Worm (Caenorhabditis elegans): ENCODE data around the gene ZK899.7.

Gene ZK899.7

DNA sequence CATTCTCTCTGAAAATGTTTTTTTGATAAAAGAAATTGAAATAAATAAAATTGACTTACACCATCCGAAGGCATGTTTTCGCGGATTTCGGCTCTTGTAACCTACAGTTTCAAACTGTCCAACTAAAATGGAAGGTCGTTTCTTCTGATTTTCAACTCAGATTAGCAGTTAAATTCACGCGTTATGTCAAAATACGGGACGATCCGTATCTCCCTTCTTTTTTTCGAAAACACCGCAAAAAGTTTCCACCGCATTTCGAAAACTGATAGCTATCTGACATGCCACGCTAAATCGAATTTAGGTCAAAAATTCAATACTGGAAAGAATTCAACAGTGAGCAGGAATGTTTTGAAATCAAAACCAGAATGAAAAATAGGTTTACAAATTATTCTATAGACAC is 8.9 kb upstream of the ZK899.7 start, which contains the start of gene tba-8:
Gene tba-8, minus strand, starts transcription at position 207 of the 400 bp plus-strand sequence.
- TF ChIP-seq lin-14 (GFP tag; optimal IDR thresholded peaks at IDR 0.05): peak; percentile 25
- TF ChIP-seq C16A3.4 (tag; optimal IDR thresholded peaks at IDR 0.05): no peak
- no peak for TF ChIP-seq mab-9 (GFP tag; IDR thresholded peaks at IDR 0.05)
- peak; percentile 19 for TF ChIP-seq blmp-1 (tag; optimal IDR thresholded peaks at IDR 0.05)
- peak; percentile 79 for TF ChIP-seq nhr-85 (tag)
- TF ChIP-seq ceh-63 (GFP tag; optimal IDR thresholded peaks at IDR 0.05): no peak

DNA sequence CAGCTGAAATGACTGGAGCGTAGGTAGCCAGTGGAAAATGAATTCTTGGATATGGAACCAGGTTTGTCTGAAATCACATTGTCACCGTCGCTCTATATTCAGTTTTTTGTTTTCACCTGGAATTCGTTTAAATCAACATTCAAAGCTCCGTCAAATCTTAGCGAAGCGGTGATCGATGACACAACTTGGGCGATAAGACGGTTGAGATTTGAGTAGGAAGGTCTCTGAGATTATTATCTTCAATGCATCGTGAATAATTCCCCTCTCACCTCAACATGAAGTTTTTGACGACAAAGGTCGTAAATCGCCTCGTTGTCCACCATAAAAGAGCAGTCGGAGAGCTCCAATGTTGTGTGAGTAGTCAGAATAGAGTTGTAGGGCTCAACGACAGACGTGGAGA is 7.3 kb upstream of the ZK899.7 start:
- TF ChIP-seq ceh-8 (GFP tag; optimal IDR thresholded peaks at IDR 0.05) (no peak), nhr-85 (tag) (peak; percentile 8), aly-2 (tag; optimal IDR thresholded peaks at IDR 0.05) (no peak)

DNA sequence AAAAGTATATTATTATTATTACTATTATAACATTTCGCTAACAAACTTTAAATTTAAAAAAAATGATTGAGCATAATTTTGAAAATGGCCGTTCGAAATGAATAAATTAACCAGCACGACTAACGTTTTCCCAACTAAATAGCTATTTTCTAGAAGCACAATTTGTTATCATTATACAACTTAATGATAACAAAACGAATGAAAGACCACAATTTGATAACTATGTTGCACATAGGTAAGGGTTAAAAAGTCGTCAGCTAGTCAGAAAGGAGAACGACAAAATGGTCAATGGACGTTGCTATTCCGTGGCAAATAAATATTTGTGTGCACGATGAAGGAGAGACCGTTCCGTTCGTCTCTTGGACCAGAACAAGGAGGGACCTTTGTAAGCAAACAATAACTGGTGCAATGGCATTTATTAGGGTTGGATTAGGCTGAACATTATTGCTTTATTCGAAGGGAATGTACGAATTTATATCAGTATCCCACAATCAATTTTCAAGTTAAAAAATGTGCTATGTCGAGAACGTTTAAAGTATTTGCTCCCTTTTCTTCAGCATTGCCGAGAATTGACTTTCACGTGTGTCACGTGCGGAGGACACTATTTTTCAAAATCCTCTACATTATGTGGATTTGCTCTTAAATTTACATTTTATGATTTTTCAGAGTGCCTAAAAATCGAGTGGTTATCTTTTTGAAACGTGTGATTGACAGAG is 3.4 kb upstream of the ZK899.7 start, which contains the start of gene ZK899.3:
Gene ZK899.3, plus strand, starts transcription at position 666 of the 716 bp plus-strand sequence.
- TF ChIP-seq aly-2 (tag; optimal IDR thresholded peaks at IDR 0.05) (no peak), unc-62 (GFP tag; optimal IDR thresholded peaks at IDR 0.05) (no peak), lsy-2 (tag; optimal IDR thresholded peaks at IDR 0.05) (no peak), zip-4 (GFP tag; optimal IDR thresholded peaks at IDR 0.05) (no peak), efl-1 (optimal IDR thresholded peaks at IDR 0.05) (no peak), efl-1 (GFP tag; optimal IDR thresholded peaks at IDR 0.05 in 1 of 2) (no peak), xbp-1 (tag; optimal IDR thresholded peaks at IDR 0.05) (no peak), aha-1 (tag; optimal IDR thresholded peaks at IDR 0.05) (no peak)

- TF ChIP-seq sup-37 (GFP tag; optimal IDR thresholded peaks at IDR 0.05) (no peak), tbx-2 (tag; optimal IDR thresholded peaks at IDR 0.05) (no peak), rnt-1 (tag; optimal IDR thresholded peaks at IDR 0.05) (no peak), ceh-90 (tag; optimal IDR thresholded peaks at IDR 0.05) (no peak), mep-1 (tag; optimal IDR thresholded peaks at IDR 0.05) (no peak)
Observed at ce11 chrX:9451944-9452453, 2.8 kb upstream of the ZK899.7 start, which contains the start of gene ZK899.2. Gene ZK899.2, minus strand, starts transcription at chrX:9451994.

- TF ChIP-seq snpc-4 (tag; optimal IDR thresholded peaks at IDR 0.05) (no peak), nhr-20 (tag; optimal IDR thresholded peaks at IDR 0.05) (peak; percentile 1), lin-14 (GFP tag; optimal IDR thresholded peaks at IDR 0.05) (peak; percentile 31), ama-1 (optimal IDR thresholded peaks at IDR 0.05) (no peak), skn-1 (tag; optimal IDR thresholded peaks at IDR 0.05) (no peak), elt-3 (tag; optimal IDR thresholded peaks at IDR 0.05) (peak in 1 of 6 experiments; percentile 4), jun-1 (tag; optimal IDR thresholded peaks at IDR 0.05) (peak; percentile 4), fos-1 (tag; optimal IDR thresholded peaks at IDR 0.05) (peak; percentile 8)
Observed at ce11 chrX:9446177-9446694, 3.0 kb downstream of the ZK899.7 start, which contains the start of gene ZK899.1. Gene ZK899.1, plus strand, starts transcription at chrX:9446644.

DNA sequence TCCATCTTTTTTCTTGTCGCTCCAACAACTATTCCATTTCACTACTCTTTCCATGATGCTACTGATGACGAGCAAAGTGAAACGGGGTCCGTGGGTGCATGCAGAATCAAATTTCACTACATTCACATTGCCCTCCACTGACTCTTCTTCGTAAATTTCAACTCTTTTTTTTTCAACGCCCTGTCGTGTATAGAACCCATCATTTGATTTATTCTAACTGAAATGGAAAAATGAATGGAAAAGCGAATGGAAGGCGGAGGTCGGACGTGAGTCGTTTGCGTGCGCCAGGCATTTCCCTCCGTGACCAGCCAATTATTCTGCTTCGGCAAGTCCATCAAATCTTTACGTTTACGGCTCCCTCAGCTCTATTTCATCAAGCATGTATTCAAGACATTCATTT is 5.4 kb downstream of the ZK899.7 start:
- TF ChIP-seq nhr-77 (tag; optimal IDR thresholded peaks at IDR 0.05) (no peak), swsn-7 (tag; optimal IDR thresholded peaks at IDR 0.05) (no peak), fkh-10 (GFP tag; optimal IDR thresholded peaks at IDR 0.05) (peak; percentile 73), rnt-1 (tag; optimal IDR thresholded peaks at IDR 0.05) (no peak), pqm-1 (tag; optimal IDR thresholded peaks at IDR 0.05) (no peak), ceh-88 (GFP tag; IDR thresholded peaks at IDR 0.05) (no peak), lin-39 (tag; optimal IDR thresholded peaks at IDR 0.05) (no peak), egl-27 (tag; optimal IDR thresholded peaks at IDR 0.05) (no peak), pag-3 (tag; optimal IDR thresholded peaks at IDR 0.05; ENCODE audit: borderline replicate concordance, insufficient read depth) (no peak), lsy-2 (tag; optimal IDR thresholded peaks at IDR 0.05) (no peak), elt-2 (tag; optimal IDR thresholded peaks at IDR 0.05) (no peak), nhr-11 (tag; optimal IDR thresholded peaks at IDR 0.05) (no peak), lin-14 (GFP tag; optimal IDR thresholded peaks at IDR 0.05) (peak; percentile 56), ceh-90 (tag; optimal IDR thresholded peaks at IDR 0.05) (no peak)

Measured in whole organism, L1 larva.